Worm (Caenorhabditis elegans) whole organism, young adult: ENCODE results near the gene Y46G5A.47.

ENCODE experiments used
- F57A8.1 ChIP-seq: fragments of 200-800 bp; sonication (Bioruptor generic); optimal IDR thresholded peaks from 2 replicates; lab custom pipeline; 2018; ENCODE audit warnings: mild to moderate bottlenecking, missing genetic modification characterization, moderate library complexity, missing compliant biosample characterization
- nfya-1 ChIP-seq: sonication (generic microtip); optimal IDR thresholded peaks from 2 replicates; lab custom pipeline; 2017; ENCODE audit warnings: antibody characterized with exemption, missing compliant biosample characterization, missing genetic modification characterization, borderline replicate concordance; ENCODE audit not compliant: insufficient read depth
- rpc-1 ChIP-seq, 2 experiments: fragments of 150-350 bp in 1 of 2; sonication (generic microtip) in 1 of 2; optimal IDR thresholded peaks; 2 replicates each; lab custom pipeline; 2014 to 2018; ENCODE audit warnings: missing biosample characterization in 1 of 2, missing genetic modification characterization in 1 of 2, missing genetic modification reagents in 1 of 2, missing genotype in 1 of 2
- unc-62 ChIP-seq: fragments of 150-350 bp; optimal IDR thresholded peaks from 2 replicates; lab custom pipeline; 2014; ENCODE audit warnings: missing biosample characterization, missing genetic modification reagents, missing genetic modification characterization

DNA sequence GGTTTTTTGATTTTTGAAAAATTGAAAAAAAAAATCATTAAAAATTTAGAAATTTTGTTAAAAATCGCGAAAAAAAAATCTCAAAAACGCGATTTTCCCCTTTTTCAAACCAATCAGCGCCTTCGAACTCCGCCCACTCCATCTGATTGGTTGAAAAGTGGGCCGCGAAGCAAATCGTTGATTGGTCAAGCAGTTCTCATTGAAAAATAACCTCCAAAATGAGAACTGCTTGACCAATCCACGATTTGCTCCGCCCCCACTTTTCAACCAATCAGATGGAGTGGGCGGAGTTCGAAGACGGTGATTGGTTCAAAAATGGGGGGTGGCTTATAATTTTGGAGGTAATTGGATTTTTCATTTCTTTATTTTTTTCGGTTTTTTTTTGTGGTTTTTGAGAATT is 14.7 kb downstream of the Y46G5A.47 start:
- TF ChIP-seq rpc-1 (optimal IDR thresholded peaks at IDR 0.05; lab: Kevin White, UChicago) (no peak), rpc-1 (tag; optimal IDR thresholded peaks at IDR 0.05; lab: Kevin White, UChicago) (no peak), nfya-1 (tag; lab: Kevin White, UChicago) (no peak), unc-62 (GFP tag; lab: Kevin White, UChicago) (no peak), F57A8.1 (GFP tag; lab: Kevin White, UChicago) (no peak)
